Fruit fly (Drosophila melanogaster) whole organism, adult: Measurements from ENCODE around the gene CG32024.

Source experiments
- CG11617 ChIP-seq: fragments of 200-800 bp; sonication (Bioruptor generic); optimal IDR thresholded peaks from 2 replicates; lab custom pipeline; 2017; ENCODE audit warnings: mild to moderate bottlenecking, missing biosample characterization, missing genetic modification reagents, missing genetic modification characterization
- CG12768 ChIP-seq: fragments of 200-800 bp; sonication (Bioruptor generic); optimal IDR thresholded peaks from 2 replicates; lab custom pipeline; 2017; ENCODE audit warnings: missing biosample characterization, missing genetic modification characterization, mild to moderate bottlenecking, moderate library complexity, missing genetic modification reagents
- CG14711 ChIP-seq: fragments of 200-800 bp; sonication (Bioruptor generic); optimal IDR thresholded peaks from 2 replicates; lab custom pipeline; 2018; ENCODE audit warnings: missing biosample characterization, mild to moderate bottlenecking, missing genetic modification characterization, moderate library complexity
- CG1620 ChIP-seq: fragments of 200-800 bp; sonication (Bioruptor generic); optimal IDR thresholded peaks from 2 replicates; lab custom pipeline; 2016; ENCODE audit warnings: missing biosample characterization, missing genetic modification characterization
- CG33017 ChIP-seq: fragments of 200-800 bp; sonication (Bioruptor generic); optimal IDR thresholded peaks from 2 replicates; lab custom pipeline; 2018; ENCODE audit warnings: missing biosample characterization, mild to moderate bottlenecking, missing genetic modification characterization, moderate library complexity
- CG5204 ChIP-seq: fragments of 200-800 bp; sonication (Bioruptor generic); optimal IDR thresholded peaks from 2 replicates; lab custom pipeline; 2016; ENCODE audit warnings: missing biosample characterization, missing genetic modification characterization
- CG7045 ChIP-seq: fragments of 200-800 bp; sonication (Bioruptor generic); optimal IDR thresholded peaks from 2 replicates; lab custom pipeline; 2017; ENCODE audit warnings: missing biosample characterization, mild to moderate bottlenecking, missing genetic modification characterization
- CG7101 ChIP-seq: fragments of 200-800 bp; sonication (Bioruptor generic); optimal IDR thresholded peaks from 2 replicates; lab custom pipeline; 2018; ENCODE audit warnings: missing biosample characterization, mild to moderate bottlenecking, missing genetic modification characterization, moderate library complexity
- Clk ChIP-seq: fragments of 200-800 bp; sonication (Bioruptor generic); optimal IDR thresholded peaks from 2 replicates; lab custom pipeline; 2017; ENCODE audit warnings: missing biosample characterization, missing genetic modification characterization
- Crg-1 ChIP-seq: fragments of 200-800 bp; sonication (Bioruptor generic); optimal IDR thresholded peaks from 2 replicates; lab custom pipeline; 2016; ENCODE audit warnings: missing biosample characterization, missing genetic modification characterization
- Hr96 ChIP-seq: fragments of 200-800 bp; sonication (Bioruptor generic); optimal IDR thresholded peaks from 2 replicates; lab custom pipeline; 2016; ENCODE audit warnings: missing biosample characterization, missing genetic modification characterization
- Mnt ChIP-seq: fragments of 200-800 bp; sonication (Bioruptor generic); optimal IDR thresholded peaks from 2 replicates; lab custom pipeline; 2016; ENCODE audit warnings: missing biosample characterization, mild to moderate bottlenecking, missing genetic modification characterization
- bab1 ChIP-seq: fragments of 200-800 bp; sonication (Bioruptor generic); optimal IDR thresholded peaks from 3 replicates; lab custom pipeline; 2019; ENCODE audit warnings: missing biosample characterization, mild to moderate bottlenecking, missing genetic modification characterization, moderate library complexity
- cic ChIP-seq: fragments of 200-800 bp; sonication (Bioruptor generic); optimal IDR thresholded peaks from 2 replicates; lab custom pipeline; 2017; ENCODE audit warnings: missing biosample characterization, mild to moderate bottlenecking, missing genetic modification characterization, moderate library complexity
- cnc ChIP-seq, 2 experiments: fragments of >200 bp; optimal IDR thresholded peaks; 2 replicates each; lab custom pipeline; 2017
- kay ChIP-seq: fragments of 200-800 bp; sonication (Bioruptor generic); peaks from one replicate; lab custom pipeline; 2016; ENCODE audit warnings: missing biosample characterization, missing genetic modification characterization, borderline replicate concordance
- ovo ChIP-seq: fragments of 200-800 bp; sonication (Bioruptor generic); optimal IDR thresholded peaks from 2 replicates; lab custom pipeline; 2016; ENCODE audit warnings: missing biosample characterization, missing genetic modification characterization
- pad ChIP-seq: fragments of 200-800 bp; sonication (Bioruptor generic); optimal IDR thresholded peaks from 3 replicates; lab custom pipeline; 2017; ENCODE audit warnings: missing biosample characterization, missing genetic modification characterization, mild to moderate bottlenecking, moderate library complexity, missing genetic modification reagents
- tj ChIP-seq: fragments of 200-800 bp; sonication (Bioruptor generic); optimal IDR thresholded peaks from 3 replicates; lab custom pipeline; 2017; ENCODE audit warnings: missing biosample characterization, mild to moderate bottlenecking, missing genetic modification characterization, moderate library complexity
- toe ChIP-seq: fragments of 200-800 bp; sonication (Bioruptor generic); optimal IDR thresholded peaks from 2 replicates; lab custom pipeline; 2016; ENCODE audit warnings: missing biosample characterization, missing genetic modification characterization

CG32024 gene

DNA sequence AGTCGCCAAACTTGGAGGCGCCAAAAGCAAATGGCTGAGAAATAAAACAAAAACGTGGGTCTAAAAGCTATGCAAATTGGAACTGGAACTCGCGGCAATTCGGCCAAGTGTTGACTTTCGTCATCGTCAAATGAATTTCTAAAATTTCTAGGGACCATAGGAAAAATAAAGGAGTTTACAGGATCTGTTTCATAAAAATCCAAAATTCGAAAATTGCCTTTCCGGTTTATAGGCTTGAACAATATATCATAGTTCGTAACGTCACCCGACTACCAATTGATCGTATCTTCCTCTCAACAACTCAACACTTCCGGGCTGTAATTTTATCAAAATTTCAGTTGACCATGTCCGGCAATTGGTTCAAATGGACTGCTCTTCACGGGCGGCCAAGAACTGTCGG is 28.8 kb downstream of the CG32024 start, which contains the start of gene CG32026:
Gene CG32026 (plus strand): TSS at position 301 of the 400 bp plus-strand sequence.
- TF ChIP-seq cnc (optimal IDR thresholded peaks at IDR 0.05; lab: Kevin White, UChicago), result no peak
- no peak for TF ChIP-seq pad
- no peak for TF ChIP-seq Clk (GFP tag; lab: Kevin White, UChicago)
- TF ChIP-seq tj (GFP tag; lab: Kevin White, UChicago), result no peak
- no peak for TF ChIP-seq ovo (GFP tag; lab: Kevin White, UChicago)
- no peak for TF ChIP-seq CG1620 (GFP tag; lab: Kevin White, UChicago)

DNA sequence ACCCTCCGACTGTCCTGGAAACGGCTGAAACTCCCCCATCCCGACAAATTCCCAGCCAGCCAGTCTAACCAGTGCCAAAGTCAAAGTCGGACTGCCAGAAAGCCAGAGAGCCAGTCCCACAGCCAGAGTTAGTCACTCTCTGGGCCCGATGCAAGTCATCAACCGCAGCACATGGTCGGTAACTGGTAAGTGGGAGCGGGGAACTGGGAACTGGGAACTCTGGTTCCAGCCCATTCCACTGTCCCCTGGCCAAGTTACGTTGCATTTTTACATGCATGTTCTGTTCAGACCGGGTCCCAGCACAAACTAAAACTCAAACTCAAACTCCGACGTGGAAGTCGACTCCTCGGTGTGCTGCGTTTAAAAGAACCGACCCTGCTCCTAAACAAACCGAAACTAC is 31.7 kb downstream of the CG32024 start:
- TF ChIP-seq Mnt (GFP tag; lab: Kevin White, UChicago) (no peak), CG5204 (no peak), toe (GFP tag; lab: Kevin White, UChicago) (no peak), pad (no peak), CG33017 (tag; lab: Kevin White, UChicago) (no peak), Clk (GFP tag; lab: Kevin White, UChicago) (no peak), Crg-1 (GFP tag; lab: Kevin White, UChicago) (no peak), cnc (optimal IDR thresholded peaks at IDR 0.05; lab: Kevin White, UChicago) (no peak), tj (GFP tag; lab: Kevin White, UChicago) (no peak), bab1 (GFP tag; lab: Kevin White, UChicago) (no peak), CG12768 (no peak), Hr96 (GFP tag; lab: Kevin White, UChicago) (no peak), CG11617 (no peak), kay (GFP tag; lab: Kevin White, UChicago) (no peak), CG14711 (no peak), cic (no peak)

DNA sequence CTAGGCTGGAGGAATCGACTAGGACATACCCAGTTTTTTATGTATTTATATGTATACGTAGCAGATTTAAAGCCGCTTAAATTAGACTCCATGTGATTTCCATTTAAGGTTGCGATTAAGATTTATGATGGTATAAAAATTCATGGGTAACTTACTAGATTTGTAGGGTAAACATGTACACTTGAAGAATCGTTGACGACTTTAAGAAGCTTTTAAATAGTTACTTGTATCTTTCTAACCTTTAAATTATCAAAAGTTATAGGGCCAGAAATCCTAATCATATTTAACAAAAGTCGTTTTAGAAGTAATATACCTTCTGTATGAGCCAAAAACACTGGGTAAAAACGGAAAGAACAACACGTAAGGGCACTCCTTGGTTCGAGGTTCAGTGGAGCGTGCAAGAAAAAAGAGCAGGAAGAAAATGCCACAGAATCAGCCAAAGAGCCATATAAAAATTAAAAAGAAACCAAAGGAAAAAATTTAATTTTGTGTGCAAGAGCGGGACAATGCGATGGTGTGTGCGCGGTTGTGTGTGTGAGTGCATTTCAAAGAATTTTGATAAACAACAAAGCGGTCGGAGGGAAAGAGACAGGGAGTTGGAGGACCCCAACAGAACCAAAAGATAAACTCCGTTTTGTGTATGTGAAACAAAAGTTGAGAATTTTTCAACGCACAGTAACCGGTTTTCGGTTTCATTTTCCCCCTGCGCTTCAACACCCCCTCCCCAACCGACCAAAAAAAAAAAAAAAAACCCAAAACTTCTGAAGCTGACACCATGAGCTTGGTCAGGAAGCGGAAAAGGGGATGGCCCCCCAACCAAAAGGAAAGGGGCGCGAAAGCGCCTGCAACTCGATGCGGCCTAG is 32.4 kb downstream of the CG32024 start:
- TF ChIP-seq cic (no peak), tj (GFP tag; lab: Kevin White, UChicago) (peak; percentile 79)

DNA sequence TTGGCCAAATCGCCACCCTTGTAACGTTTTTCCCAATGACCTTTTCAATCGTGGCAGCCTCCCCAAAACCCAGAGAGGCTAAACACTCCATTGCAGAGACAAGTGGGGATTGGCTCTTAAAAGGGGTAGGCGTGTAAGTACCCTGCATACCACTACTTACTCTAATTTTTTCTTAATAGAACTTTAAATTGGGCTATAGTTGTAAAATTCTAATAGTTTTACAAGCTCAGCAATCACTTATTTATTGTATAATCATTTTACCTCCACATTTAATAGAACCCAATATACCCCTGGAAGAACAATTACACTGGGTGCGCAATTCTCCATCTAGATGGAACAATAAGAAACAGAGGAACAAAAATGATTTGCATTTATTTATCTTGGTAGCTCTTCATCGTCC is 34.4 kb downstream of the CG32024 start:
- no peak for TF ChIP-seq kay (GFP tag; lab: Kevin White, UChicago)
- no peak for TF ChIP-seq bab1 (GFP tag; lab: Kevin White, UChicago)
- TF ChIP-seq CG7101, result no peak
- no peak for TF ChIP-seq Crg-1 (GFP tag; lab: Kevin White, UChicago)
- TF ChIP-seq CG7045 (GFP tag; lab: Kevin White, UChicago), result no peak
- no peak for TF ChIP-seq Clk (GFP tag; lab: Kevin White, UChicago)
- no peak for TF ChIP-seq cnc (optimal IDR thresholded peaks at IDR 0.05; lab: Kevin White, UChicago)
- no peak for TF ChIP-seq CG33017 (tag; lab: Kevin White, UChicago)
- TF ChIP-seq pad, result no peak
- TF ChIP-seq CG14711, result no peak
- TF ChIP-seq toe (GFP tag; lab: Kevin White, UChicago), result no peak

DNA sequence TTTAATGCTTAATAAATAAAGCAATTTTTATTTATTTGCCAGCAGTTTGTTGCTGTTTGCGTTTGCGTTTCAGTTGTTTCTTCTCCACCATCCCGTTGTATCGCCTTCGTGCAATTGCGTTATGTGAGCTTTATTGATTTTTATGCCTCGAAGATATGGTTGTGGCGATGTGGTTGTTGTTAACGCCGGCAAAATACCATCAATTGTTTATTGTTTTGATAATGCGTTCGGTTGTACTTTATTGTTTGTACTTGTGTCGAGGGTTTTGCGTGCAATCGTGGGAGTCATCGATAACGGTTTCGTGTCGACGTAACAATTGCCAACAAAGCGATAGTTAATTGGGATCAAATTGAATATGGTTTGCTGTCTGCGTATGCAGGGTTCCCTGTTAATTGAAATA is 35.0 kb downstream of the CG32024 start:
- TF ChIP-seq cnc (optimal IDR thresholded peaks at IDR 0.05; lab: Kevin White, UChicago), result no peak
- no peak for TF ChIP-seq bab1 (GFP tag; lab: Kevin White, UChicago)
- no peak for TF ChIP-seq CG7101
- TF ChIP-seq kay (GFP tag; lab: Kevin White, UChicago), result no peak
- TF ChIP-seq cic, result peak; percentile 3
- peak; percentile 18 for TF ChIP-seq Hr96 (GFP tag; lab: Kevin White, UChicago)

DNA sequence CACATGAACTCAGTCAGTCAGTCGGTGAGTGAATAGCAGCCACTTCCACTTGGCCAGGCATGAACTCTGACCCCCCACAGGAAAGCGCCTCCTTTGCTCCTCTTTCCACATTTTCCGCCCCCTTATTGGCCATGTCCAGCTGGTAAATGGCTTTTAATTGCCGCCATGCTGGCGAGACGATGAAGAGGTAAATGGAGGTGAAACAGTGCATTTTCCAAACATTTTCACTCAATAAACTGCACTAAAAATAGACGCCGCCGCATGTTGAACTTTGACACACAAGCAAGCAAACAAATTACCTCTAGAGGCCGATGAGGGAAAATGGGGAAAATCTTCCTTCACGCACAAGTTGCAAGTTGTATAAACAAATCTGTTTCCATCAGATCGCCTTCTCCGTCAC is 42.4 kb downstream of the CG32024 start:
- TF ChIP-seq CG1620 (GFP tag; lab: Kevin White, UChicago) (no peak), Hr96 (GFP tag; lab: Kevin White, UChicago) (no peak), pad (no peak), CG11617 (no peak), CG33017 (tag; lab: Kevin White, UChicago) (no peak), ovo (GFP tag; lab: Kevin White, UChicago) (no peak)

DNA sequence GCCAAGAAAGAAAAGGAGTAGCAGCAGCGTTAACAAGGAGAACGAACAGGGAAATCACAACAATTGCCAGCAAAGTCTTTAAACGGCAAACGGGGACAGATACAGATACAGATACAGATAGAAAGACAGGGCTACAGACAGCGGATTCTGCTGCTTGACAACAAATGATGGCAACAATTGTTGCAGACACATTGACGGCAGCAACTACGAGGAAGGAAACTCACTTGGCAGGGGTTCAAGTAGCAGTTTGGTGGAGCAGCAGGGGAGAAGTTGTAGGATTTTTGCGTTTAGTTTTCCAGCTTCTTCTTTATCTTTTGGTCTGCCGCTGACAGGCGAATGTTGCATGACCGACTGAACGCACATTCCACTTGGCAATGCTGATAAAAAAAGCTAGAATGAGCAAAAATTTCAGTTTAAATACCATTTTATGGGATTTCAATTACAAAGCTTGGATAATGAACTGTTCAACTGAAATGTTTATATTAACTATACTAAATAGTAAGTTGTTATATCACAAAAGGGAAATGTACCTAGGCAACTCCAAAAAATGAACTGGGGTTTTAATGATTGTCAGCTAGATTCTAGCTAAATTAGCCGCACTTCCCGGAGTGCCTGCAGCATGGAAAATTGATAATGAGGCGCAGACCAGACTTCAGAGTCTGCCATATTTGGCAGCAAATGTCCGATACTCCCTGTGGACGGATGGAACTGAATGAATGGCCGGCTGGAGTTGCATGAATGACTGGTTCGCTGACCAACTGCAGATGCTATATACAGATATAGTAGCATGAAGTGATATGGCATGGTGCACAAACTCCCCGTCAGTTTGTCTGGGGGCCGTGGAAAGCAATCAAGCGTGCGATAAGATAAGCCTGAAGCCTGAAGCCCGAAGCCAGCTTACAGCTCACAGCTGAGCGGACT is 43.6 kb downstream of the CG32024 start:
- TF ChIP-seq CG33017 (tag; lab: Kevin White, UChicago), result no peak
- no peak for TF ChIP-seq cnc (optimal IDR thresholded peaks at IDR 0.05; lab: Kevin White, UChicago)
- no peak for TF ChIP-seq Clk (GFP tag; lab: Kevin White, UChicago)
- no peak for TF ChIP-seq Crg-1 (GFP tag; lab: Kevin White, UChicago)
- TF ChIP-seq Mnt (GFP tag; lab: Kevin White, UChicago), result no peak
- TF ChIP-seq CG7045 (GFP tag; lab: Kevin White, UChicago), result no peak
